Worm (Caenorhabditis elegans): Measurements from ENCODE around the gene cpsf-2.

DNA sequence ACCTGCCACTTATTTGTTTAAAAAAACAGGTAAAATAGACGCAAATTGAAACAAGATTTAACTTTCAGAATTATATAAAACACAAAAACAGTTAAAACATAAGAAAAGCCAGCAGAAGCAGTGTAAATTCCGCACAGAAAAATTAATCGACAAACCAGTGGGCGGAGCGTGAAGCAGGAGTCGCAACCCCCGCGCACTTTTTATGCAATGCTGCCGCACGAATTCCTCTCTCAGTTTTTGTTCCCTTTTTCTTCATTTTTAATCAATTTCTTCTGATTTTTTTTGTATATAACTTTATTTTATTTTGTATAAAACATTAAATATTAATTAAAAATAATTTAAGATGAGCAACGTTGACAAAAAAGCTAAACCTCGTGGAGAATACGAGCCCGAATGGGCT is 51.9 kb downstream of the cpsf-2 start, which contains the start of the genes gei-6 and krr-1:
- TF ChIP-seq ztf-23 (GFP tag; IDR thresholded peaks at IDR 0.05), result peak; percentile 94
- peak; percentile 90 for TF ChIP-seq tab-1 (GFP tag; IDR thresholded peaks at IDR 0.05)
- TF ChIP-seq klf-2 (GFP tag; conservative IDR thresholded peaks at IDR 0.05), result peak; percentile 82
- TF ChIP-seq cog-1 (tag; optimal IDR thresholded peaks at IDR 0.05), result no peak
- TF ChIP-seq med-1 (GFP tag; optimal IDR thresholded peaks at IDR 0.05; ENCODE audit: insufficient read depth), result peak; percentile 95
- peak; percentile 72 for TF ChIP-seq T22C8.4 (GFP tag; IDR thresholded peaks at IDR 0.05)
- TF ChIP-seq flt-1 (GFP tag; IDR thresholded peaks at IDR 0.05), result peak; percentile 94

Data from whole organism, midembryonic.